Worm (Caenorhabditis elegans): ENCODE data around the gene srx-92.

srx-92 gene

DNA sequence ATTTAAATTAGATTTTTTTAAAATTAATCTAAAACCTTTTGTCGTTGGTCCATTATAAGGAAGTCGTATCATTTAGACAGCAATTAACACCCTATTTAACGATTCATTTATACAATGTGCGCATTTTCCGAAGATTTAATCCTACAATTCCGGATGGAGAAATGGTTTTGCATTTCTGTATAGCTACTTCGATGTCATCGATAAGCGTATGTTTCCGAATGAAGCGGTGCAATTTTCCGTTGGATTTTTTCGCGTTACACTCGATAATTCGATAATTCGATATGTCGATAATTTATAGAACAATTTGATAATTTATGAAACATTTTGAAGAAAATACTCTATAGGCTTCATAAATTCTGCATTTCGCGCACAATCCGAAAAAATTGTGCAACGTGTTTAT lies 50.2 kb downstream of the srx-92 start, which contains the start of gene C13A2.10:
Gene C13A2.10, minus strand, starts transcription at position 101 of the 400 bp plus-strand sequence.
- TF ChIP-seq ceh-28 (tag; optimal IDR thresholded peaks at IDR 0.05): no peak
- no peak for TF ChIP-seq lsy-12 (tag; optimal IDR thresholded peaks at IDR 0.05)
